Worm (Caenorhabditis elegans) whole organism, early embryonic: Measurements from ENCODE around the gene W08E12.7.
"Not testable (repeated sequence)": the region's sequence is repeated elsewhere in the genome, so short reads cannot be mapped to it uniquely, and the experiment has no call there.

Source experiments
- F13C5.2 ChIP-seq: sonication (generic microtip); optimal IDR thresholded peaks from 2 replicates; lab custom pipeline; 2017; ENCODE audit warnings: mild to moderate bottlenecking, missing genetic modification characterization, inconsistent platforms, missing compliant biosample characterization
- aly-1 ChIP-seq: sonication (generic microtip); optimal IDR thresholded peaks from 2 replicates; lab custom pipeline; 2016; ENCODE audit warnings: missing genetic modification characterization, missing compliant biosample characterization
- ama-1 ChIP-seq: fragments of 150-350 bp; optimal IDR thresholded peaks from 2 replicates; lab custom pipeline; 2014
- flt-1 ChIP-seq: fragments of 200-800 bp; sonication (Bioruptor generic); IDR thresholded peaks from 2 replicates; pipeline ENCODE4 v1.3.6; 2022; ENCODE audit warnings: missing genetic modification characterization, missing compliant biosample characterization
- hnd-1 ChIP-seq: sonication (generic microtip); optimal IDR thresholded peaks from 2 replicates; lab custom pipeline; 2016; ENCODE audit warnings: missing genetic modification characterization, missing compliant biosample characterization
- pes-1 ChIP-seq: fragments of 200-800 bp; sonication (Bioruptor generic); IDR thresholded peaks from 2 replicates; pipeline ENCODE4 v1.3.6; 2022; ENCODE audit warnings: missing genetic modification reagents, missing genetic modification characterization, missing compliant biosample characterization
- scrt-1 ChIP-seq: fragments of 200-800 bp; sonication (Bioruptor generic); IDR thresholded peaks from 2 replicates; pipeline ENCODE4 v1.3.6; 2022; ENCODE audit warnings: missing genetic modification characterization, missing compliant biosample characterization
- tbx-11 ChIP-seq: fragments of 200-800 bp; sonication (Bioruptor generic); IDR thresholded peaks from 2 replicates; pipeline ENCODE4 v1.3.6; 2022; ENCODE audit warnings: missing genetic modification characterization, missing compliant biosample characterization

DNA sequence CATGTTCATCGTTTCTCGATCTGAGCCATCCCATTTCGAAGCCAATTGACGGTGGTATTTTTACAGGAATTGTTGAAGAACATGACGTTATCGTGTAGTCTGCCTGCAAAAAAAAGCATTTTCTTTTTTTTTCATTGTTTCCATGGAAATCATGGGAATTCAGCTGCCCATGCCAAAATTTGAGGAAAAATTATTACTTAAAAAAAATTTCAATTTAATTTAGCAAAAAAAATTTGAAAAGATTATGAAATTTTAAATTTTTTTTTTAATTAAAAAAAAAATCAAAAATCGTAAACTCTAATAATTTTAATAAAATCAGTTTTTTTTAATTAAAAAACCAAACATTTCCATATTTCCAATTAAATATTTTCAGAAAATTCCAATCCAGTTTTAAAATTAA, 36.8 kb downstream of the W08E12.7 start, which contains the start of gene F42A6.5:
- TF ChIP-seq ama-1 (lab: Kevin White, UChicago); F13C5.2 (tag; lab: Kevin White, UChicago); scrt-1 (GFP tag; lab: Robert Waterston, UW); aly-1; tbx-11 (GFP tag; lab: Robert Waterston, UW); pes-1 (GFP tag; lab: Robert Waterston, UW); hnd-1 (tag; lab: Kevin White, UChicago); flt-1 (GFP tag; lab: Robert Waterston, UW): not testable (repeated sequence)
